Worm (Caenorhabditis elegans) whole organism, young adult: Measurements from ENCODE around the gene K03H1.12.

Experiments used
- B0336.3 ChIP-seq: fragments of 200-800 bp; sonication (Bioruptor generic); IDR thresholded peaks from 2 replicates; pipeline ENCODE4 v1.3.6; 2022; ENCODE audit warnings: missing genetic modification characterization, missing compliant biosample characterization
- C06A6.2 ChIP-seq: fragments of 200-800 bp; sonication (Bioruptor generic); conservative IDR thresholded peaks from 2 replicates; pipeline ENCODE4 v1.3.6; 2022; ENCODE audit warnings: missing genetic modification characterization, missing compliant biosample characterization
- C17E4.6 ChIP-seq: fragments of 200-800 bp; sonication (Bioruptor generic); IDR thresholded peaks from 2 replicates; pipeline ENCODE4 v1.3.6; 2022; ENCODE audit warnings: missing genetic modification reagents, missing genetic modification characterization, missing compliant biosample characterization
- Y53G8AR.9 ChIP-seq: fragments of 200-800 bp; sonication (Bioruptor generic); conservative IDR thresholded peaks from 2 replicates; pipeline ENCODE4 v1.3.6; 2022; ENCODE audit warnings: missing genetic modification reagents, missing genetic modification characterization, missing compliant biosample characterization
- ama-1 ChIP-seq, 3 experiments: fragments of 150-350 bp in 1 of 3; sonication (generic microtip) in 2 of 3; optimal IDR thresholded peaks; 2 replicates each; lab custom pipeline; 2014 to 2018; ENCODE audit warnings: missing biosample characterization in 2 of 3, missing genetic modification characterization in 2 of 3, missing genetic modification reagents in 2 of 3
- aptf-2 ChIP-seq: fragments of 200-800 bp; sonication (Bioruptor generic); conservative IDR thresholded peaks from 2 replicates; pipeline ENCODE4 v1.3.6; 2022; ENCODE audit warnings: missing genetic modification reagents, missing genetic modification characterization, missing compliant biosample characterization
- ets-4 ChIP-seq: fragments of 200-800 bp; sonication (Bioruptor generic); optimal IDR thresholded peaks from 2 replicates; lab custom pipeline; 2018; ENCODE audit warnings: mild to moderate bottlenecking, missing genetic modification characterization, missing compliant biosample characterization
- lsy-27 ChIP-seq: sonication (generic microtip); optimal IDR thresholded peaks from 2 replicates; lab custom pipeline; 2017; ENCODE audit warnings: missing genetic modification characterization, mild to moderate bottlenecking, missing compliant biosample characterization, antibody characterized with exemption, missing genotype, borderline replicate concordance; ENCODE audit not compliant: insufficient read depth
- nhr-90 ChIP-seq: sonication (generic microtip); optimal IDR thresholded peaks from 2 replicates; lab custom pipeline; 2016; ENCODE audit warnings: missing genotype, mild to moderate bottlenecking, missing genetic modification characterization, missing compliant biosample characterization
- snpc-4 ChIP-seq, 5 experiments: fragments of 150-350 bp in 1 of 5; sonication (generic microtip) in 4 of 5; optimal IDR thresholded peaks; 2 replicates each; lab custom pipeline; 2014 to 2018; ENCODE audit warnings: missing genetic modification characterization in 5 of 5, missing biosample characterization in 3 of 5, antibody characterized with exemption in 2 of 5, mild to moderate bottlenecking in 2 of 5, missing compliant biosample characterization in 2 of 5, missing genotype in 2 of 5, moderate library complexity in 2 of 5, missing genetic modification reagents in 1 of 5
- unc-62 ChIP-seq: fragments of 150-350 bp; optimal IDR thresholded peaks from 2 replicates; lab custom pipeline; 2014; ENCODE audit warnings: missing biosample characterization, missing genetic modification reagents, missing genetic modification characterization

DNA sequence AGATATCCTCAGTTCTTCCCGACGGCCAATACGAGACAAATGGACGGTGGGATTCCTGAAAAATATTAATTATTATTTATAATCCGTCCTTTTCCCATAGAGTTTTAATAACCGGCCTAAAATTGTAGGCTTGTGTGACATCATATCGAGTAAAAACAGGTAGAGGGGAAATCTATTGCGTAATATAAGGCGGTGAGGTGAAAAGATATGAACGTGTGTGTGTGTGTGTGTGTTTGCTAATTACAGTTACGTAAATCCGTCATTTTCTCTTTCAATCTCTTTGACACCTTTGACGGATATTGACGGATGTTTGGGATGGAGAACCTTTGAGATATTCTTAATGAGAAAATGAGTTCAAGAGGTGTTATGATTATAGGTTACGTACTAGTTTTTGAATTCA, 24.0 kb downstream of the K03H1.12 start:
- TF ChIP-seq snpc-4 (GFP tag; optimal IDR thresholded peaks at IDR 0.05; lab: Kevin White, UChicago) (no peak), snpc-4 (tag; optimal IDR thresholded peaks at IDR 0.05; lab: Kevin White, UChicago) (no peak), ama-1 (optimal IDR thresholded peaks at IDR 0.05; lab: Kevin White, UChicago) (no peak), ama-1 (GFP tag; optimal IDR thresholded peaks at IDR 0.05; lab: Kevin White, UChicago) (no peak), C06A6.2 (GFP tag; lab: Robert Waterston, UW) (no peak), unc-62 (GFP tag; lab: Kevin White, UChicago) (peak; percentile 72), aptf-2 (GFP tag; lab: Robert Waterston, UW) (no peak), B0336.3 (GFP tag; lab: Robert Waterston, UW) (no peak), ets-4 (no peak), Y53G8AR.9 (no peak), nhr-90 (tag; lab: Kevin White, UChicago) (no peak), C17E4.6 (no peak), lsy-27 (tag; lab: Kevin White, UChicago) (no peak)
